Fruit fly (Drosophila melanogaster): ENCODE data around the gene Arpc3B.
A peak's percentile ranks its signal among the peaks of the same experiment; 100 is the strongest.

The Arpc3B gene

DNA sequence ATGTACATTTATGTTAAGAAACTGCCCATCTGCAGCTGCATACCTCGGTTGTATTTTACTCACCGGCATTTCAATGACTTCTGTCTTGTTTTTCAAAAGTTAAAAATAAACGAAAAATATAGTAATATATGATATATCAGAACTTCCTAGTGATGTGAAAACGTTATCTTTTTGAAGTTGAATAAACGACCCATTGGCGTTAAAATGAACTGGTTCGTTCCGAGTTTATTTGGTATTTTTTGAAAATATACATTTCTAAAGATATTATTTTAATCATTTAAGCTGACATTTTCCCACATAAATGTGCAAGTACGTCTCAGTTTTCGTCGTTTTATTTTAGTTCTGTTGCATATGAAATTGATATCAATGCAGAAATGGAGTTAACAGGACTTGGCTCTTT lies at the start of gene Arpc3B:
TSS of gene Arpc3B (minus strand) at position 146 of the 400 bp plus-strand sequence.
- no peak for TF ChIP-seq CG10959 (GFP tag; IDR thresholded peaks at IDR 0.05)
- TF ChIP-seq CG15514 (GFP tag; optimal IDR thresholded peaks at IDR 0.05) = peak; percentile 98
- TF ChIP-seq BEAF-32 (GFP tag; optimal IDR thresholded peaks at IDR 0.05) = peak; percentile 9
- TF ChIP-seq knrl (GFP tag; IDR thresholded peaks at IDR 0.05; ENCODE audit: partially characterized antibody) = peak; percentile 5; the same call in 1 of the 3 replicates

dm6 chrX:17150660-17151059 lies 45.0 kb upstream of the Arpc3B start:
- TF ChIP-seq dmrt11E (tag; optimal IDR thresholded peaks at IDR 0.05) (no peak), sens (GFP tag) (peak; percentile 48), nom (GFP tag; optimal IDR thresholded peaks at IDR 0.05) (no peak)

DNA sequence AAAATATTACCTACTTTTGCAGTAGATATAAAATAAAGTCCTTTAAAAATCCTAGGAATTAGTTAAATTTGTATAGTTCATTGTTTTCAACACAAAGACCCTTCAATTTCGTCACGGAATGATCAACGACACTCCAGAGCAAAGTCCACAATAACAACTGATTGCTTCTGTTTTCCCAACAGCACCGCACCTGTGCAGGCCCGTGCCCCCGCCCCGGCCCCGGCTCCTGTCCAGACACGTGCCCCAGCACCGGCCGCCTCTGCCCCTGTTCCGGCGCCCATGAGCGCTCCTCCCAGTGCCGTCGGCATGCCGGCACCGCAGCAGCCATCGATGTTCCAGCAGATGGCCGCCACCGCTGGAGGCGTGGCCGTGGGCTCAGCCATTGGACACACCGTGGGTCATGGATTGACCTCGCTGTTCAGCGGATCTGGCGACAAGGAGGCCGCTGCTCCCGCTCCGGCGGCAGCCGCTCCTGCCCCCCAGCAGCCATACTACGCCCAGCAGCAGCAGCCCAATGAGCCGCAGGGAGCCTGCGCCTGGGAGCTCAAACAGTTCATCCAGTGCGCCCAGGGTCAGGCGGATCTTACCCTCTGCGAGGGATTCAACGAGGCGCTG lies 44.1 kb upstream of the Arpc3B start:
- TF ChIP-seq CG18619 (GFP tag; optimal IDR thresholded peaks at IDR 0.05) = no peak
- peak; percentile 79 for TF ChIP-seq Hr39 (optimal IDR thresholded peaks at IDR 0.05)
- 0 out of 2 replicates have a peak, but pooled peaks have one; percentile 23 for TF ChIP-seq MBD-R2 (GFP tag; IDR thresholded peaks at IDR 0.05)
- TF ChIP-seq Six4 (GFP tag; optimal IDR thresholded peaks at IDR 0.05) = no peak
- no peak for TF ChIP-seq CG17802 (tag; optimal IDR thresholded peaks at IDR 0.05)
- TF ChIP-seq croc (GFP tag; conservative IDR thresholded peaks at IDR 0.05) = no peak
- TF ChIP-seq cwo (GFP tag; optimal IDR thresholded peaks at IDR 0.05) = peak; percentile 25
- peak; percentile 38; the same call in 1 of the 2 replicates for TF ChIP-seq crol (GFP tag; IDR thresholded peaks at IDR 0.05)
- TF ChIP-seq nom (GFP tag; optimal IDR thresholded peaks at IDR 0.05) = peak; percentile 93
- peak; percentile 34; the same call in 1 of the 3 replicates for TF ChIP-seq CG16813 (GFP tag; IDR thresholded peaks at IDR 0.05; ENCODE audit: partially characterized antibody)
- no peak for TF ChIP-seq CG9215 (GFP tag; IDR thresholded peaks at IDR 0.05)
- TF ChIP-seq Awh (GFP tag; IDR thresholded peaks at IDR 0.05) = no peak
- TF ChIP-seq CG9797 (GFP tag; optimal IDR thresholded peaks at IDR 0.05) = no peak
- no peak for TF ChIP-seq CG30431 (GFP tag; optimal IDR thresholded peaks at IDR 0.05)
- TF ChIP-seq tin (GFP tag; optimal IDR thresholded peaks at IDR 0.05) = no peak
- TF ChIP-seq sug (tag; optimal IDR thresholded peaks at IDR 0.05) = no peak
- TF ChIP-seq CG16779 (GFP tag; IDR thresholded peaks at IDR 0.05) = no peak
- TF ChIP-seq grau (tag; optimal IDR thresholded peaks at IDR 0.05) = no peak
- TF ChIP-seq Rfx (GFP tag; IDR thresholded peaks at IDR 0.05) = no peak
- no peak for TF ChIP-seq D19A (tag; optimal IDR thresholded peaks at IDR 0.05)
- TF ChIP-seq Med (GFP tag) = peak; percentile 74
- no peak for TF ChIP-seq CG8281 (tag; optimal IDR thresholded peaks at IDR 0.05)
- TF ChIP-seq CG12744 (GFP tag; optimal IDR thresholded peaks at IDR 0.05) = no peak
- no peak for TF ChIP-seq Mrtf (GFP tag; IDR thresholded peaks at IDR 0.05)
- no peak for TF ChIP-seq B-H2 (GFP tag; optimal IDR thresholded peaks at IDR 0.05)
- peak; percentile 33 for TF ChIP-seq sens (GFP tag)
- no peak for TF ChIP-seq da (GFP tag; optimal IDR thresholded peaks at IDR 0.05)
- TF ChIP-seq CG6689 (GFP tag; IDR thresholded peaks at IDR 0.05) = no peak
- no peak for TF ChIP-seq CG31388 (GFP tag; optimal IDR thresholded peaks at IDR 0.05)
- TF ChIP-seq CG3407 (GFP tag; optimal IDR thresholded peaks at IDR 0.05) = no peak
- no peak for TF ChIP-seq CG15601 (tag; optimal IDR thresholded peaks at IDR 0.05)

DNA sequence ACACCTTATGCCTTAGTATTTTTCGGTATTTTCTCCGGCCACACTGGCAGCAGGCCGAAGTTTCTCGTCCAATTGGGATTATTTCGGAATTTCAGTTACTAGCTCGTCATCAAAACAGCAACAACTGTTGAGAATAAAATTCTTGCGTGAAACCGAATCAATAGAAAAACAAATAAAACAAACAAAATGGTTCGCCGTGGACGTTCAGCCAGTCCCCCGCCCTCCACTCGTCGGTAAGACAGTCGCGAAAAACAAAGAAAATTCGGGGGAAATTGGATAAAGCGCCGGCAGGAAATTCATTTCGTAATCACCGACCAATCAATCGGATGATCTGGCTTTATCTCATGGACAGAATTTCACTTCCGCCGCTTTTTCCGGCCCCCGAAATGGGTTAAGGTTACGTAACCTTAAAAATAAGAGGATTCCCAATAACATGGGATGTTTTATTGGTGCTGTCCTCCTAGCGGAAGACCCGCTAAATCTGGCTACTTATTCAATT lies 43.3 kb upstream of the Arpc3B start, which contains the start of gene Chchd2:
TSS of gene Chchd2 (plus strand) at position 51 of the 499 bp plus-strand sequence.
- TF ChIP-seq twi (tag; optimal IDR thresholded peaks at IDR 0.05) (no peak), Oaz (GFP tag; IDR thresholded peaks at IDR 0.05) (no peak), stwl (tag; optimal IDR thresholded peaks at IDR 0.05) (no peak), wor (GFP tag; IDR thresholded peaks at IDR 0.05) (no peak), jumu (GFP tag; optimal IDR thresholded peaks at IDR 0.05) (no peak), Elba2 (GFP tag; optimal IDR thresholded peaks at IDR 0.05) (peak; percentile 86), hkb (optimal IDR thresholded peaks at IDR 0.05) (no peak), hkb (GFP tag; IDR thresholded peaks at IDR 0.05) (peak; percentile 45; the same call in 1 of the 2 replicates), gce (GFP tag; IDR thresholded peaks at IDR 0.05) (no peak), mirr (GFP tag; optimal IDR thresholded peaks at IDR 0.05) (peak; percentile 21), amos (GFP tag; IDR thresholded peaks at IDR 0.05; ENCODE audit: partially characterized antibody) (peak; percentile 32; the same call in 1 of the 2 replicates), phol (tag; optimal IDR thresholded peaks at IDR 0.05) (no peak)

Data from whole organism, embryonic.